Worm (Caenorhabditis elegans) whole organism, midembryonic: ENCODE measurements around the gene B0432.11.

ENCODE experiments used
- T22C8.4 ChIP-seq: fragments of 200-800 bp; sonication (Bioruptor generic); IDR thresholded peaks from 2 replicates; pipeline ENCODE4 v1.3.6; 2022; ENCODE audit warnings: missing genetic modification characterization, missing compliant biosample characterization
- cog-1 ChIP-seq: sonication (generic microtip); optimal IDR thresholded peaks from 2 replicates; lab custom pipeline; 2016; ENCODE audit warnings: missing genetic modification characterization, missing compliant biosample characterization
- flt-1 ChIP-seq: fragments of 200-800 bp; sonication (Bioruptor generic); IDR thresholded peaks from 2 replicates; pipeline ENCODE4 v1.3.6; 2022; ENCODE audit warnings: missing genetic modification characterization, missing compliant biosample characterization
- klf-2 ChIP-seq: fragments of 200-800 bp; sonication (Bioruptor generic); conservative IDR thresholded peaks from 2 replicates; pipeline ENCODE4 v1.3.6; 2022; ENCODE audit warnings: missing genetic modification reagents, missing genetic modification characterization, missing compliant biosample characterization
- med-1 ChIP-seq: sonication (generic microtip); optimal IDR thresholded peaks from 2 replicates; lab custom pipeline; 2017; ENCODE audit warnings: missing genetic modification characterization, mild to moderate bottlenecking, missing compliant biosample characterization, antibody characterized with exemption, missing genetic modification reagents; ENCODE audit not compliant: insufficient read depth
- ref-1 ChIP-seq: fragments of 200-800 bp; sonication (Bioruptor generic); conservative IDR thresholded peaks from 2 replicates; pipeline ENCODE4 v1.3.6; 2022; ENCODE audit warnings: missing genetic modification reagents, missing genetic modification characterization, missing compliant biosample characterization
- tab-1 ChIP-seq: fragments of 200-800 bp; sonication (Bioruptor generic); IDR thresholded peaks from 2 replicates; pipeline ENCODE4 v1.3.6; 2022; ENCODE audit warnings: missing genetic modification characterization, missing compliant biosample characterization
- ztf-23 ChIP-seq: fragments of 200-800 bp; sonication (Bioruptor generic); IDR thresholded peaks from 2 replicates; pipeline ENCODE4 v1.3.6; 2022; ENCODE audit warnings: missing genetic modification reagents, missing genetic modification characterization, missing compliant biosample characterization
- ztf-29 ChIP-seq: fragments of 200-800 bp; sonication (Bioruptor generic); IDR thresholded peaks from 2 replicates; pipeline ENCODE4 v1.3.6; 2022; ENCODE audit warnings: missing genetic modification reagents, missing genetic modification characterization, missing compliant biosample characterization

B0432.11 gene

ce11 chrII:294606-295005 is at the start of gene B0432.11:
B0432.11 (minus strand) TSS chrII:294706.
- no peak for TF ChIP-seq ztf-29 (GFP tag; lab: Robert Waterston, UW)
- no peak for TF ChIP-seq klf-2 (GFP tag; lab: Robert Waterston, UW)
- no peak for TF ChIP-seq cog-1 (tag; lab: Kevin White, UChicago)
- TF ChIP-seq med-1 (GFP tag; lab: Kevin White, UChicago), result no peak
- TF ChIP-seq ref-1, result no peak
- no peak for TF ChIP-seq ztf-23
- no peak for TF ChIP-seq flt-1 (GFP tag; lab: Robert Waterston, UW)
- TF ChIP-seq T22C8.4, result no peak
- no peak for TF ChIP-seq tab-1 (GFP tag; lab: Robert Waterston, UW)

ce11 chrII:341282-341681 is 46.8 kb upstream of the B0432.11 start:
- TF ChIP-seq T22C8.4 (no peak), ztf-23 (no peak), med-1 (GFP tag; lab: Kevin White, UChicago) (no peak), ref-1 (no peak), flt-1 (GFP tag; lab: Robert Waterston, UW) (no peak), cog-1 (tag; lab: Kevin White, UChicago) (no peak), ztf-29 (GFP tag; lab: Robert Waterston, UW) (no peak), tab-1 (GFP tag; lab: Robert Waterston, UW) (no peak), klf-2 (GFP tag; lab: Robert Waterston, UW) (no peak)

ce11 chrII:340714-341113 is 46.2 kb upstream of the B0432.11 start:
- TF ChIP-seq ztf-23 (no peak), med-1 (GFP tag; lab: Kevin White, UChicago) (no peak), T22C8.4 (no peak), tab-1 (GFP tag; lab: Robert Waterston, UW) (no peak), klf-2 (GFP tag; lab: Robert Waterston, UW) (no peak), ztf-29 (GFP tag; lab: Robert Waterston, UW) (no peak), ref-1 (no peak), cog-1 (tag; lab: Kevin White, UChicago) (no peak), flt-1 (GFP tag; lab: Robert Waterston, UW) (no peak)

ce11 chrII:340224-340623 is 45.7 kb upstream of the B0432.11 start, which contains the start of gene clc-31:
clc-31 (plus strand) TSS chrII:340524.
- TF ChIP-seq flt-1 (GFP tag; lab: Robert Waterston, UW), result no peak
- no peak for TF ChIP-seq cog-1 (tag; lab: Kevin White, UChicago)
- no peak for TF ChIP-seq med-1 (GFP tag; lab: Kevin White, UChicago)
- TF ChIP-seq T22C8.4, result no peak
- TF ChIP-seq ztf-23, result no peak
- no peak for TF ChIP-seq klf-2 (GFP tag; lab: Robert Waterston, UW)
- TF ChIP-seq tab-1 (GFP tag; lab: Robert Waterston, UW), result no peak
- TF ChIP-seq ztf-29 (GFP tag; lab: Robert Waterston, UW), result no peak
- no peak for TF ChIP-seq ref-1

- TF ChIP-seq ztf-29 (GFP tag; lab: Robert Waterston, UW), result no peak
Observed at ce11 chrII:337233-337832, 42.8 kb upstream of the B0432.11 start, which contains the start of gene cpn-2. cpn-2 (plus strand) TSS chrII:337782.

ce11 chrII:334828-335227 is 40.3 kb upstream of the B0432.11 start:
- TF ChIP-seq T22C8.4 (no peak), ztf-29 (GFP tag; lab: Robert Waterston, UW) (no peak), ref-1 (no peak), klf-2 (GFP tag; lab: Robert Waterston, UW) (no peak), med-1 (GFP tag; lab: Kevin White, UChicago) (no peak), cog-1 (tag; lab: Kevin White, UChicago) (no peak), flt-1 (GFP tag; lab: Robert Waterston, UW) (no peak), ztf-23 (no peak), tab-1 (GFP tag; lab: Robert Waterston, UW) (no peak)

ce11 chrII:333853-334449 is 39.4 kb upstream of the B0432.11 start:
- no peak for TF ChIP-seq med-1 (GFP tag; lab: Kevin White, UChicago)
- no peak for TF ChIP-seq tab-1 (GFP tag; lab: Robert Waterston, UW)
- TF ChIP-seq klf-2 (GFP tag; lab: Robert Waterston, UW), result no peak

ce11 chrII:332419-332818 is 37.9 kb upstream of the B0432.11 start, which contains the start of gene cbn-1:
cbn-1 (minus strand) TSS chrII:332519.
- TF ChIP-seq flt-1 (GFP tag; lab: Robert Waterston, UW) (no peak), med-1 (GFP tag; lab: Kevin White, UChicago) (no peak), klf-2 (GFP tag; lab: Robert Waterston, UW) (no peak), T22C8.4 (no peak), cog-1 (tag; lab: Kevin White, UChicago) (no peak), ref-1 (no peak), tab-1 (GFP tag; lab: Robert Waterston, UW) (no peak)

ce11 chrII:325639-326350 is 31.3 kb upstream of the B0432.11 start, which contains the start of gene sgcb-1:
sgcb-1 (plus strand) TSS chrII:326300.
- TF ChIP-seq ztf-29 (GFP tag; lab: Robert Waterston, UW) (no peak), T22C8.4 (no peak), tab-1 (GFP tag; lab: Robert Waterston, UW) (no peak), ztf-23 (no peak), ref-1 (no peak), flt-1 (GFP tag; lab: Robert Waterston, UW) (no peak), klf-2 (GFP tag; lab: Robert Waterston, UW) (no peak)
